Worm (Caenorhabditis elegans) whole organism, L1 larva: ENCODE measurements around the gene M03C11.9.

Source experiments
- C34B4.2 ChIP-seq: sonication (generic microtip); optimal IDR thresholded peaks from 2 replicates; lab custom pipeline; 2017; ENCODE audit warnings: mild to moderate bottlenecking, missing genetic modification characterization, missing compliant biosample characterization
- Y116A8C.19 ChIP-seq: sonication (generic microtip); optimal IDR thresholded peaks from 2 replicates; lab custom pipeline; 2016; ENCODE audit warnings: missing compliant biosample characterization, missing genetic modification characterization, borderline replicate concordance
- ces-1 ChIP-seq: fragments of 150-350 bp; optimal IDR thresholded peaks from 2 replicates; lab custom pipeline; 2014; ENCODE audit warnings: missing biosample characterization, missing genetic modification reagents, missing genetic modification characterization
- dpl-1 ChIP-seq, 3 experiments: fragments of 150-350 bp in 2 of 3; sonication (generic microtip) in 1 of 3; optimal IDR thresholded peaks; 2 replicates each; lab custom pipeline; 2014 to 2017; ENCODE audit warnings: missing biosample characterization in 3 of 3, missing genetic modification characterization in 3 of 3, missing genetic modification reagents in 3 of 3
- dsc-1 ChIP-seq: sonication (generic microtip); optimal IDR thresholded peaks from 2 replicates; lab custom pipeline; 2016; ENCODE audit warnings: mild to moderate bottlenecking, missing genetic modification characterization, missing compliant biosample characterization
- efl-1 ChIP-seq, 4 experiments: fragments of 150-350 bp; optimal IDR thresholded peaks in 3 of 4; peaks in 1 of 4; 1 replicate in 1 of 4; 2 replicates in 3 of 4; lab custom pipeline; 2014; ENCODE audit warnings: missing biosample characterization in 2 of 4, missing genetic modification characterization in 2 of 4, missing genetic modification reagents in 2 of 4
- egl-13 ChIP-seq: sonication (generic microtip); optimal IDR thresholded peaks from 2 replicates; lab custom pipeline; 2016; ENCODE audit warnings: missing genotype, missing genetic modification reagents, missing genetic modification characterization, missing compliant biosample characterization
- egl-27 ChIP-seq, 2 experiments: fragments of 150-350 bp in 1 of 2; sonication (generic microtip); optimal IDR thresholded peaks; 3 replicates each; lab custom pipeline; 2017 to 2018; ENCODE audit warnings: missing biosample characterization in 2 of 2, missing genetic modification characterization in 2 of 2, missing genetic modification reagents in 2 of 2
- elt-3 ChIP-seq, 6 experiments: fragments of 150-350 bp in 1 of 6; sonication (generic microtip); optimal IDR thresholded peaks; 2 replicates each; lab custom pipeline; 2017 to 2018; ENCODE audit warnings: missing biosample characterization in 6 of 6, missing genetic modification characterization in 6 of 6, inconsistent platforms in 1 of 6
- fkh-8 ChIP-seq: sonication (generic microtip); optimal IDR thresholded peaks from 2 replicates; lab custom pipeline; 2016; ENCODE audit warnings: mild to moderate bottlenecking, missing genetic modification characterization, missing compliant biosample characterization
- fos-1 ChIP-seq: fragments of 150-350 bp; optimal IDR thresholded peaks from 2 replicates; lab custom pipeline; 2014; ENCODE audit warnings: missing biosample characterization, missing genetic modification characterization
- grh-1 ChIP-seq: fragments of 200-800 bp; sonication (Bioruptor generic); IDR thresholded peaks from 2 replicates; pipeline ENCODE4 v1.3.6; 2022; ENCODE audit warnings: missing genetic modification reagents, missing genetic modification characterization, missing compliant biosample characterization
- hpl-2 ChIP-seq: fragments of 150-350 bp; optimal IDR thresholded peaks from 2 replicates; lab custom pipeline; 2014; ENCODE audit warnings: missing biosample characterization, missing genetic modification reagents, missing genetic modification characterization
- irx-1 ChIP-seq: sonication (generic microtip); optimal IDR thresholded peaks from 2 replicates; lab custom pipeline; 2016; ENCODE audit warnings: missing genetic modification characterization, missing compliant biosample characterization
- isw-1 ChIP-seq: fragments of 200-800 bp; sonication (Bioruptor generic); IDR thresholded peaks from 2 replicates; pipeline ENCODE4 v1.3.6; 2022; ENCODE audit warnings: missing genetic modification characterization, missing compliant biosample characterization
- lin-14 ChIP-seq: fragments of 200-800 bp; sonication (Bioruptor generic); optimal IDR thresholded peaks from 2 replicates; lab custom pipeline; 2018; ENCODE audit warnings: mild to moderate bottlenecking, missing genetic modification characterization, moderate library complexity, missing compliant biosample characterization
- lin-15B ChIP-seq: fragments of 150-350 bp; sonication (generic microtip); optimal IDR thresholded peaks from 3 replicates; lab custom pipeline; 2014; ENCODE audit warnings: missing biosample characterization, missing genetic modification characterization
- lsy-2 ChIP-seq, 2 experiments: fragments of 150-350 bp; optimal IDR thresholded peaks; 2 replicates each; lab custom pipeline; 2014; ENCODE audit warnings: missing biosample characterization in 2 of 2, missing genetic modification characterization in 2 of 2
- nhr-19 ChIP-seq: fragments of 200-800 bp; sonication (Bioruptor generic); conservative IDR thresholded peaks from 2 replicates; pipeline ENCODE4 v1.3.6; 2022; ENCODE audit warnings: missing genetic modification characterization, missing compliant biosample characterization
- nhr-237 ChIP-seq: fragments of 150-350 bp; optimal IDR thresholded peaks from 2 replicates; lab custom pipeline; 2014; ENCODE audit warnings: missing biosample characterization, missing genetic modification characterization
- nhr-28 ChIP-seq: fragments of 150-350 bp; optimal IDR thresholded peaks from 2 replicates; lab custom pipeline; 2014; ENCODE audit warnings: missing biosample characterization, missing genetic modification characterization
- nhr-47 ChIP-seq: sonication (generic microtip); optimal IDR thresholded peaks from 2 replicates; lab custom pipeline; 2016; ENCODE audit warnings: mild to moderate bottlenecking, missing genetic modification characterization, moderate library complexity, missing compliant biosample characterization
- pax-3 ChIP-seq: fragments of 200-800 bp; sonication (Bioruptor generic); optimal IDR thresholded peaks from 2 replicates; lab custom pipeline; 2018; ENCODE audit warnings: mild to moderate bottlenecking, missing genetic modification characterization, moderate library complexity, missing compliant biosample characterization
- pqm-1 ChIP-seq: sonication (generic microtip); optimal IDR thresholded peaks from 3 replicates; lab custom pipeline; 2017; ENCODE audit warnings: missing biosample characterization, missing genetic modification characterization
- skn-1 ChIP-seq: fragments of 150-350 bp; optimal IDR thresholded peaks from 2 replicates; lab custom pipeline; 2014; ENCODE audit warnings: missing biosample characterization, missing genetic modification characterization
- sox-4 ChIP-seq: sonication (generic microtip); optimal IDR thresholded peaks from 2 replicates; lab custom pipeline; 2016; ENCODE audit warnings: missing genetic modification characterization, missing compliant biosample characterization
- sup-37 ChIP-seq: fragments of 200-800 bp; sonication (Bioruptor generic); optimal IDR thresholded peaks from 2 replicates; lab custom pipeline; 2018; ENCODE audit warnings: mild to moderate bottlenecking, missing genetic modification characterization, missing compliant biosample characterization
- unc-30 ChIP-seq: sonication (generic microtip); optimal IDR thresholded peaks from 2 replicates; lab custom pipeline; 2017; ENCODE audit warnings: missing biosample characterization, missing genetic modification characterization
- unc-86 ChIP-seq: sonication (generic microtip); optimal IDR thresholded peaks from 2 replicates; lab custom pipeline; 2016; ENCODE audit warnings: missing genetic modification characterization, missing compliant biosample characterization
- unc-98 ChIP-seq: fragments of 200-800 bp; sonication (Bioruptor generic); IDR thresholded peaks from 2 replicates; pipeline ENCODE4 v1.3.6; 2022; ENCODE audit warnings: missing genetic modification characterization, missing compliant biosample characterization
- vab-15 ChIP-seq: sonication (generic microtip); optimal IDR thresholded peaks from 2 replicates; lab custom pipeline; 2017; ENCODE audit warnings: missing genotype, mild to moderate bottlenecking, missing genetic modification characterization, missing compliant biosample characterization
- ztf-11 ChIP-seq, 2 experiments: sonication (generic microtip); optimal IDR thresholded peaks; 2 replicates each; lab custom pipeline; 2016 to 2017; ENCODE audit warnings: missing genetic modification characterization in 2 of 2, missing biosample characterization in 1 of 2, missing compliant biosample characterization in 1 of 2

M03C11.9 gene

ce11 chrIII:10398919-10399318 lies 7.4 kb upstream of the M03C11.9 start (continued):
- TF ChIP-seq unc-86 (tag; lab: Kevin White, UChicago) (peak; percentile 20), lsy-2 (tag; optimal IDR thresholded peaks at IDR 0.05; lab: Kevin White, UChicago) (peak in 1 of 2 experiments; percentile 58), fkh-8 (tag; lab: Kevin White, UChicago) (peak; percentile 18), unc-98 (GFP tag; lab: Robert Waterston, UW) (no peak), efl-1 (optimal IDR thresholded peaks at IDR 0.05; lab: Kevin White, UChicago) (peak; percentile 15 to 35), efl-1 (GFP tag; optimal IDR thresholded peaks at IDR 0.05 in 1 of 2; lab: Kevin White, UChicago) (no peak), irx-1 (tag; lab: Kevin White, UChicago) (no peak), hpl-2 (no peak), dpl-1 (GFP tag; optimal IDR thresholded peaks at IDR 0.05; lab: Kevin White, UChicago) (peak in 1 of 3 experiments; percentile 49), nhr-28 (tag; lab: Kevin White, UChicago) (no peak)

- no peak for TF ChIP-seq nhr-47 (tag; lab: Kevin White, UChicago)
- TF ChIP-seq lin-14 (GFP tag; lab: Kevin White, UChicago) = peak; percentile 52
These were observed 5.5 kb upstream of the M03C11.9 start for ce11 chrIII:10396891-10397502.

DNA sequence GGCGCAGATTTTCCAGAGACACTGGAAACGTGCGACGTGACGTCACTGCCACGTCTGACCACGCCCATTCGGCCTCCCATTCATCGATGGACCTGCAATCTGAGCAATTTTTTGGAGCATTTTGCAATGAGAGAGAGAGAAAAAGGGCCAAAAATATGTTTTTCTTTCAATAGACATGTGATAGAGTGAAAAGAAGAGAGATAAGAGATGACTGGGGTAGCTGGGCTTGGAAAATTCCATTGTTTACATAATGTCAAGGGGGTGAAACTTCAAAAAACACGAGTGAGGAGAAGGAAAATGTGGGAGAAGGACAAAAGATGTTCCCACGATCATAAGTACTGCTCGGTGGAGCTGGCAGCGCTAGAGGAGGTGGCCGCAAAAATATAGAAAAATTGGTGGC lies 4.5 kb upstream of the M03C11.9 start, which contains the start of gene M03C11.1:
M03C11.1 (minus strand) TSS at position 101 of the 400 bp plus-strand sequence.
- TF ChIP-seq egl-27 (tag; optimal IDR thresholded peaks at IDR 0.05; lab: Kevin White, UChicago) (no peak), lsy-2 (tag; optimal IDR thresholded peaks at IDR 0.05; lab: Kevin White, UChicago) (peak in 1 of 2 experiments; percentile 12)

- TF ChIP-seq dsc-1 (tag; lab: Kevin White, UChicago) = peak; percentile 87
- no peak for TF ChIP-seq unc-86 (tag; lab: Kevin White, UChicago)
- no peak for TF ChIP-seq lin-15B
- TF ChIP-seq nhr-19 = no peak
- no peak for TF ChIP-seq vab-15 (tag; lab: Kevin White, UChicago)
- no peak for TF ChIP-seq ztf-11 (tag; optimal IDR thresholded peaks at IDR 0.05; lab: Kevin White, UChicago)
- peak; percentile 72 for TF ChIP-seq egl-13 (tag; lab: Kevin White, UChicago)
- peak; percentile 37 for TF ChIP-seq nhr-47 (tag; lab: Kevin White, UChicago)
These were observed 1.9 kb downstream of the M03C11.9 start for ce11 chrIII:10389608-10390007.

- TF ChIP-seq irx-1 (tag; lab: Kevin White, UChicago) (no peak), grh-1 (GFP tag; lab: Robert Waterston, UW) (no peak), sox-4 (tag; lab: Kevin White, UChicago) (no peak), fos-1 (tag; lab: Kevin White, UChicago) (no peak), unc-30 (tag; lab: Kevin White, UChicago) (no peak), pax-3 (tag; lab: Kevin White, UChicago) (no peak), C34B4.2 (tag; lab: Kevin White, UChicago) (no peak), ztf-11 (tag; optimal IDR thresholded peaks at IDR 0.05; lab: Kevin White, UChicago) (no peak), skn-1 (tag; lab: Kevin White, UChicago) (no peak), fkh-8 (tag; lab: Kevin White, UChicago) (no peak), lin-15B (no peak), efl-1 (optimal IDR thresholded peaks at IDR 0.05; lab: Kevin White, UChicago) (no peak), efl-1 (GFP tag; optimal IDR thresholded peaks at IDR 0.05 in 1 of 2; lab: Kevin White, UChicago) (no peak), Y116A8C.19 (tag; lab: Kevin White, UChicago) (no peak), ces-1 (GFP tag; lab: Kevin White, UChicago) (no peak), sup-37 (GFP tag; lab: Kevin White, UChicago) (no peak), vab-15 (tag; lab: Kevin White, UChicago) (no peak), elt-3 (tag; optimal IDR thresholded peaks at IDR 0.05; lab: Kevin White, UChicago) (no peak), nhr-237 (tag; lab: Kevin White, UChicago) (no peak), isw-1 (GFP tag; lab: Robert Waterston, UW) (no peak), pqm-1 (tag; lab: Kevin White, UChicago) (no peak)
These were observed 5.1 kb downstream of the M03C11.9 start, which contains the start of gene C38H2.3 for ce11 chrIII:10386476-10386875. Gene C38H2.3 (minus strand): TSS chrIII:10386576.
